Fruit fly (Drosophila melanogaster): ENCODE data around the gene Mcm6.

The Mcm6 gene

DNA sequence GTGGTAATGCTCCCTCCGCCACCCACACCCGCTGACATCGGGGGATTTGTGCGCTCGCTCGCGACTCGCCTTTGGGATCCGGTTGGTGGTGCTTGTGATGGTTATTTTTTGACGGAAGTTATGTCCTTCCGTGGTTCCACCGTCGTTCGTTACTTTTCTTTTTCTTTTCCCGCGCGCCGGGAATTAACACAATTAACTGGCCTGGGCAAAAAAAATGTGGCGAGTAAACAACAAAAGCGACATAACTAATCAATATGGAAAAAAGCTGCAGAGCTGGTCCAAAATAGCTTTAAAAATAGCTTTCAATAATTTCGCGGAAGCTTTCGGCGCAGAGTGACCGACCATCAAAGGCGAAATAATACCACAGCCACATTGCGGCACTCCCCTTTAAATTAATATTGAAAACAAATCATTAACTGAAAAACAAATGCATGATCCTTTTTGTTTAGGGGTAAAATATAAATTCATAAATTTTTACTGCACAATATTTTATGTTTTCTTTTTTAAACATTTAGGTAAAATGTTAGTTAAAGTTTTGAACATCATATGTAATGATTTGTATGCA, 24.1 kb downstream of the Mcm6 start, which contains the start of gene CG14440 (continued):
- TF ChIP-seq CG8290 (GFP tag; optimal IDR thresholded peaks at IDR 0.05) (no peak), CG8290 (tag; optimal IDR thresholded peaks at IDR 0.05) (no peak), zen2 (GFP tag; IDR thresholded peaks at IDR 0.05; ENCODE audit: partially characterized antibody) (no peak), al (GFP tag; IDR thresholded peaks at IDR 0.05) (no peak), sisA (GFP tag; IDR thresholded peaks at IDR 0.05) (no peak), CG13775 (GFP tag; optimal IDR thresholded peaks at IDR 0.05) (no peak), TFAM (GFP tag; optimal IDR thresholded peaks at IDR 0.05) (no peak), seq (GFP tag; IDR thresholded peaks at IDR 0.05) (peak; percentile 35; the same call in 1 of the 2 replicates), CG9876 (GFP tag; optimal IDR thresholded peaks at IDR 0.05) (no peak), crc (GFP tag; optimal IDR thresholded peaks at IDR 0.05) (no peak), mirr (GFP tag; optimal IDR thresholded peaks at IDR 0.05) (peak; percentile 39), tll (GFP tag; optimal IDR thresholded peaks at IDR 0.05) (no peak), CG13624 (GFP tag; optimal IDR thresholded peaks at IDR 0.05) (no peak), Ets97D (GFP tag; optimal IDR thresholded peaks at IDR 0.05) (peak; percentile 4), NC2α (GFP tag; optimal IDR thresholded peaks at IDR 0.05) (no peak), grau (tag; optimal IDR thresholded peaks at IDR 0.05) (no peak), lab (GFP tag; optimal IDR thresholded peaks at IDR 0.05) (no peak), br (optimal IDR thresholded peaks at IDR 0.05) (no peak), CG3726 (GFP tag; IDR thresholded peaks at IDR 0.05) (no peak), sc (optimal IDR thresholded peaks at IDR 0.05) (no peak), sc (GFP tag; optimal IDR thresholded peaks at IDR 0.05) (no peak), CG16813 (GFP tag; IDR thresholded peaks at IDR 0.05; ENCODE audit: partially characterized antibody) (no peak), BtbVII (GFP tag; optimal IDR thresholded peaks at IDR 0.05) (no peak), lola (GFP tag; optimal IDR thresholded peaks at IDR 0.05) (no peak), Chrac-16 (GFP tag; optimal IDR thresholded peaks at IDR 0.05) (no peak), row (GFP tag; IDR thresholded peaks at IDR 0.05) (peak; percentile 71), mam (GFP tag; optimal IDR thresholded peaks at IDR 0.05) (no peak), bigmax (GFP tag; optimal IDR thresholded peaks at IDR 0.05) (no peak), dati (GFP tag; IDR thresholded peaks at IDR 0.05) (no peak), CG3838 (GFP tag; optimal IDR thresholded peaks at IDR 0.05) (no peak), eve (GFP tag; optimal IDR thresholded peaks at IDR 0.05) (no peak), knrl (GFP tag; IDR thresholded peaks at IDR 0.05; ENCODE audit: partially characterized antibody) (no peak), mld (GFP tag; IDR thresholded peaks at IDR 0.05; ENCODE audit: partially characterized antibody) (no peak), Myb (GFP tag; optimal IDR thresholded peaks at IDR 0.05) (peak; percentile 15), CG34376 (GFP tag; optimal IDR thresholded peaks at IDR 0.05) (peak; percentile 33), CG18011 (GFP tag; optimal IDR thresholded peaks at IDR 0.05) (no peak), stc (GFP tag; IDR thresholded peaks at IDR 0.05) (no peak), ewg (GFP tag; optimal IDR thresholded peaks at IDR 0.05) (no peak), HLH4C (GFP tag; IDR thresholded peaks at IDR 0.05; ENCODE audit: partially characterized antibody) (no peak), Deaf1 (tag; optimal IDR thresholded peaks at IDR 0.05) (no peak), CG3407 (GFP tag; optimal IDR thresholded peaks at IDR 0.05) (no peak), NFAT (GFP tag; IDR thresholded peaks at IDR 0.05) (peak; percentile 8; the same call in 1 of the 2 replicates), ems (GFP tag; optimal IDR thresholded peaks at IDR 0.05) (no peak), CG4282 (GFP tag; optimal IDR thresholded peaks at IDR 0.05) (no peak), repo (GFP tag; optimal IDR thresholded peaks at IDR 0.05) (no peak), CG34422 (GFP tag; IDR thresholded peaks at IDR 0.05) (no peak; the same call in 2 of the 3 replicates), CG12769 (tag; optimal IDR thresholded peaks at IDR 0.05) (no peak), Kr (GFP tag; optimal IDR thresholded peaks at IDR 0.05) (no peak), CG10147 (GFP tag; optimal IDR thresholded peaks at IDR 0.05) (peak; percentile 12), HmgZ (tag; optimal IDR thresholded peaks at IDR 0.05) (peak; percentile 45), CG7271 (tag; optimal IDR thresholded peaks at IDR 0.05) (no peak)
